Worm (Caenorhabditis elegans) whole organism, L3 larva: ENCODE measurements around the gene pdk-1.

Experiments used
- R02D3.7 ChIP-seq: fragments of 150-350 bp; optimal IDR thresholded peaks from 2 replicates; lab custom pipeline; 2014; ENCODE audit warnings: missing biosample characterization, missing genetic modification characterization
- ZK546.5 ChIP-seq: sonication (generic microtip); optimal IDR thresholded peaks from 2 replicates; lab custom pipeline; 2017; ENCODE audit warnings: missing biosample characterization, missing genetic modification characterization
- aly-2 ChIP-seq: fragments of 150-350 bp; optimal IDR thresholded peaks from 2 replicates; lab custom pipeline; 2014; ENCODE audit warnings: missing biosample characterization, missing genetic modification characterization
- ama-1 ChIP-seq: fragments of 150-350 bp; optimal IDR thresholded peaks from 2 replicates; lab custom pipeline; 2018
- ceh-16 ChIP-seq: sonication (generic microtip); optimal IDR thresholded peaks from 2 replicates; lab custom pipeline; 2017; ENCODE audit warnings: missing biosample characterization, missing genetic modification characterization
- ceh-28 ChIP-seq: fragments of 150-350 bp; optimal IDR thresholded peaks from 2 replicates; lab custom pipeline; 2014; ENCODE audit warnings: missing biosample characterization, missing genetic modification reagents, missing genetic modification characterization
- ceh-82 ChIP-seq: fragments of 150-350 bp; optimal IDR thresholded peaks from 2 replicates; lab custom pipeline; 2014; ENCODE audit warnings: missing biosample characterization, missing genetic modification characterization
- ceh-9 ChIP-seq: sonication (generic microtip); optimal IDR thresholded peaks from 2 replicates; lab custom pipeline; 2018; ENCODE audit warnings: missing biosample characterization, missing genetic modification characterization
- daf-12 ChIP-seq: fragments of 150-350 bp; optimal IDR thresholded peaks from 2 replicates; lab custom pipeline; 2014; ENCODE audit warnings: missing biosample characterization, missing genetic modification reagents, missing genetic modification characterization
- egl-27 ChIP-seq: sonication (generic microtip); optimal IDR thresholded peaks from 4 replicates; lab custom pipeline; 2017; ENCODE audit warnings: missing biosample characterization, missing genetic modification reagents, missing genetic modification characterization
- egl-5 ChIP-seq: fragments of 150-350 bp; optimal IDR thresholded peaks from 2 replicates; lab custom pipeline; 2017; ENCODE audit warnings: missing biosample characterization, missing genetic modification reagents, missing genetic modification characterization, inconsistent platforms
- elt-1 ChIP-seq: fragments of 150-350 bp; optimal IDR thresholded peaks from 2 replicates; lab custom pipeline; 2014; ENCODE audit warnings: missing biosample characterization, missing genetic modification characterization
- elt-2 ChIP-seq: sonication (generic microtip); optimal IDR thresholded peaks from 2 replicates; lab custom pipeline; 2016; ENCODE audit warnings: missing genetic modification reagents, mild to moderate bottlenecking, missing genetic modification characterization, missing compliant biosample characterization
- elt-3 ChIP-seq, 3 experiments: fragments of 150-350 bp in 1 of 3; sonication (generic microtip) in 2 of 3; optimal IDR thresholded peaks; 2 replicates in 2 of 3; 4 replicates in 1 of 3; lab custom pipeline; 2014 to 2017; ENCODE audit warnings: missing biosample characterization in 3 of 3, missing genetic modification characterization in 3 of 3
- eor-1 ChIP-seq, 2 experiments: fragments of 150-350 bp; optimal IDR thresholded peaks; 2 replicates each; lab custom pipeline; 2014 to 2018; ENCODE audit warnings: missing biosample characterization in 2 of 2, missing genetic modification characterization in 2 of 2
- fkh-10 ChIP-seq: sonication (generic microtip); optimal IDR thresholded peaks from 2 replicates; lab custom pipeline; 2017; ENCODE audit warnings: missing biosample characterization, missing genetic modification reagents, missing genetic modification characterization
- fkh-2 ChIP-seq: fragments of 150-350 bp; optimal IDR thresholded peaks from 2 replicates; lab custom pipeline; 2014; ENCODE audit warnings: missing biosample characterization, missing genetic modification reagents, missing genetic modification characterization
- fos-1 ChIP-seq: fragments of 150-350 bp; optimal IDR thresholded peaks from 2 replicates; lab custom pipeline; 2014; ENCODE audit warnings: missing biosample characterization, missing genetic modification characterization
- hmg-11 ChIP-seq: sonication (generic microtip); optimal IDR thresholded peaks from 2 replicates; lab custom pipeline; 2016; ENCODE audit warnings: missing genetic modification characterization, missing compliant biosample characterization
- jun-1 ChIP-seq: fragments of 150-350 bp; optimal IDR thresholded peaks from 2 replicates; lab custom pipeline; 2014; ENCODE audit warnings: missing biosample characterization, missing genetic modification reagents, missing genetic modification characterization
- lin-15B ChIP-seq: fragments of 150-350 bp; optimal IDR thresholded peaks from 2 replicates; lab custom pipeline; 2014; ENCODE audit warnings: missing biosample characterization, missing genetic modification characterization
- lin-39 ChIP-seq: fragments of 150-350 bp; optimal IDR thresholded peaks from 2 replicates; lab custom pipeline; 2018; ENCODE audit warnings: missing biosample characterization, missing genetic modification reagents, missing genetic modification characterization
- lsy-12 ChIP-seq: sonication (generic microtip); optimal IDR thresholded peaks from 2 replicates; lab custom pipeline; 2016; ENCODE audit warnings: mild to moderate bottlenecking, missing genetic modification characterization, missing compliant biosample characterization
- mdl-1 ChIP-seq: fragments of 150-350 bp; optimal IDR thresholded peaks from 2 replicates; lab custom pipeline; 2014; ENCODE audit warnings: missing biosample characterization, missing genetic modification characterization
- mml-1 ChIP-seq: fragments of 150-350 bp; sonication (generic microtip); optimal IDR thresholded peaks from 3 replicates; lab custom pipeline; 2014; ENCODE audit warnings: missing biosample characterization, missing genetic modification characterization
- nfya-1 ChIP-seq: sonication (generic microtip); optimal IDR thresholded peaks from 2 replicates; lab custom pipeline; 2017; ENCODE audit warnings: missing genetic modification characterization, mild to moderate bottlenecking, missing compliant biosample characterization, antibody characterized with exemption, moderate library complexity; ENCODE audit not compliant: insufficient read depth
- nhr-11 ChIP-seq: fragments of 150-350 bp; optimal IDR thresholded peaks from 2 replicates; lab custom pipeline; 2014; ENCODE audit warnings: missing biosample characterization, missing genetic modification characterization
- nhr-12 ChIP-seq: fragments of 150-350 bp; optimal IDR thresholded peaks from 2 replicates; lab custom pipeline; 2014; ENCODE audit warnings: missing biosample characterization, missing genetic modification characterization
- nhr-23 ChIP-seq: fragments of 150-350 bp; optimal IDR thresholded peaks from 2 replicates; lab custom pipeline; 2014; ENCODE audit warnings: missing biosample characterization, missing genetic modification reagents, missing genetic modification characterization
- nhr-237 ChIP-seq: fragments of 150-350 bp; optimal IDR thresholded peaks from 2 replicates; lab custom pipeline; 2014; ENCODE audit warnings: missing biosample characterization, missing genetic modification characterization
- nhr-25 ChIP-seq: sonication (generic microtip); optimal IDR thresholded peaks from 2 replicates; lab custom pipeline; 2017; ENCODE audit warnings: missing biosample characterization, missing genetic modification characterization
- nhr-28 ChIP-seq: fragments of 150-350 bp; optimal IDR thresholded peaks from 2 replicates; lab custom pipeline; 2014; ENCODE audit warnings: missing biosample characterization, missing genetic modification characterization
- nhr-43 ChIP-seq: sonication (generic microtip); optimal IDR thresholded peaks from 2 replicates; lab custom pipeline; 2016; ENCODE audit warnings: mild to moderate bottlenecking, missing genetic modification characterization, missing compliant biosample characterization; ENCODE audit not compliant: poor library complexity, severe bottlenecking
- nhr-67 ChIP-seq: fragments of 150-350 bp; optimal IDR thresholded peaks from 2 replicates; lab custom pipeline; 2014; ENCODE audit warnings: missing biosample characterization, missing genetic modification characterization
- nhr-76 ChIP-seq: fragments of 150-350 bp; sonication (generic microtip); optimal IDR thresholded peaks from 5 replicates; lab custom pipeline; 2014; ENCODE audit warnings: missing biosample characterization, missing genetic modification characterization
- nhr-77 ChIP-seq: fragments of 150-350 bp; optimal IDR thresholded peaks from 2 replicates; lab custom pipeline; 2014; ENCODE audit warnings: missing biosample characterization, missing genetic modification characterization
- pha-4 ChIP-seq: fragments of 150-350 bp; optimal IDR thresholded peaks from 2 replicates; lab custom pipeline; 2014; ENCODE audit warnings: missing biosample characterization, missing genetic modification reagents, missing genetic modification characterization
- pqm-1 ChIP-seq: fragments of 150-350 bp; optimal IDR thresholded peaks from 2 replicates; lab custom pipeline; 2017; ENCODE audit warnings: missing biosample characterization, missing genetic modification characterization, inconsistent platforms
- sea-2 ChIP-seq: fragments of 150-350 bp; sonication (generic microtip); optimal IDR thresholded peaks from 4 replicates; lab custom pipeline; 2014; ENCODE audit warnings: missing biosample characterization, missing genetic modification reagents, missing genetic modification characterization
- skn-1 ChIP-seq: fragments of 150-350 bp; optimal IDR thresholded peaks from 2 replicates; lab custom pipeline; 2014; ENCODE audit warnings: missing biosample characterization, missing genetic modification characterization
- snpc-4 ChIP-seq: fragments of 150-350 bp; optimal IDR thresholded peaks from 2 replicates; lab custom pipeline; 2014; ENCODE audit warnings: missing biosample characterization, missing genetic modification characterization
- tbx-2 ChIP-seq: sonication (generic microtip); optimal IDR thresholded peaks from 2 replicates; lab custom pipeline; 2016; ENCODE audit warnings: mild to moderate bottlenecking, missing genetic modification characterization, missing compliant biosample characterization
- unc-39 ChIP-seq: sonication (generic microtip); optimal IDR thresholded peaks from 4 replicates; lab custom pipeline; 2017; ENCODE audit warnings: missing biosample characterization, missing genetic modification characterization
- unc-62 ChIP-seq: fragments of 150-350 bp; sonication (generic microtip); optimal IDR thresholded peaks from 4 replicates; lab custom pipeline; 2014; ENCODE audit warnings: missing biosample characterization, missing genetic modification reagents, missing genetic modification characterization
- zag-1 ChIP-seq: fragments of 150-350 bp; optimal IDR thresholded peaks from 2 replicates; lab custom pipeline; 2014; ENCODE audit warnings: missing biosample characterization, missing genetic modification characterization
- ztf-11 ChIP-seq: fragments of 150-350 bp; optimal IDR thresholded peaks from 2 replicates; lab custom pipeline; 2014; ENCODE audit warnings: missing biosample characterization, missing genetic modification characterization
- ztf-4 ChIP-seq: fragments of 150-350 bp; optimal IDR thresholded peaks from 2 replicates; lab custom pipeline; 2014; ENCODE audit warnings: missing biosample characterization, missing genetic modification characterization

The pdk-1 gene

DNA sequence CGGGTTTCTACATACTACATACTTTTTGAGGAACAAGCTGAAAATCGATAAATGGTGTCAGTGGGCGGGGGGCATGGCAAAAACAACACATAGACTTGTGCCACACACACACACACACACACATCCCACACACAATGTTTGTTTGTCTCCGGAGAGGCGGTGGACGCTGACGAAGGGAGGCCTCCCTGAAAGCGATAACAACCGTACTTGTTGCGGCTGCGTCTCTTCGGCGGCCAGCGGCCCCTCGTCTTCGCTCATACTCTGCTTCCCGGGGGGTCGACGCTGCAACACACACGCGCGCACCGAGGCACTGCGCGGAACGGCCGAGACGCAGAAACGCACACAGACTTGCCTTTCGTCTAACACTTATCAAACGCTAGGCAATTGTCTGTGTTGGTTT is 1.4 kb upstream of the pdk-1 start (continued):
- TF ChIP-seq unc-39 (tag; lab: Kevin White, UChicago) (no peak), ZK546.5 (no peak), nhr-25 (tag; lab: Kevin White, UChicago) (no peak), ceh-82 (tag; lab: Kevin White, UChicago) (peak; percentile 1)

DNA sequence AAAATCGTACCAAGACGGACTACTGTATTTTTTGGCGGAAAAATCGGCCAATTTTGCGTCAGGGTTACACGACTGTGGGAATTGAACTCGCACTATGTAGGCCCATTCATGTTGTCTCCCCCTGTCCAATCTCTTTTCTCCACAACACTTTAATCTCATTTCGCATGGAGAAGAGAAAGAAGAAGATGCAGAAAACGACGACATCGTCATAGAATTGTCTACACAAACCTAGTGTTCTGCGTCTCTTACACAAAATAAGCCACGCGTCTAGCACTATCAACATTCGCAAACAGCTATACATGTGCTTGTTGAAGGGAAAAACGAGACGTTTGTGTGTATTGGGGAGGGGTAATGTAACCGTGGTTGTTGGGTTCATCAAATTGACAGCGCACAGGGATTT is 1.9 kb downstream of the pdk-1 start:
- TF ChIP-seq ceh-9 (tag; lab: Kevin White, UChicago) (peak; percentile 47), ama-1 (lab: Kevin White, UChicago) (no peak), lin-15B (tag; lab: Kevin White, UChicago) (peak; percentile 31), lin-39 (tag; lab: Kevin White, UChicago) (peak; percentile 83), eor-1 (tag; optimal IDR thresholded peaks at IDR 0.05; lab: Kevin White, UChicago) (no peak), unc-62 (GFP tag; lab: Kevin White, UChicago) (no peak), aly-2 (tag; lab: Kevin White, UChicago) (no peak), nhr-12 (no peak), fkh-2 (tag; lab: Kevin White, UChicago) (no peak), fkh-10 (GFP tag; lab: Kevin White, UChicago) (peak; percentile 80), zag-1 (tag; lab: Kevin White, UChicago) (no peak), daf-12 (no peak), ztf-4 (tag; lab: Kevin White, UChicago) (no peak), nhr-25 (tag; lab: Kevin White, UChicago) (peak; percentile 93), ceh-16 (tag; lab: Kevin White, UChicago) (no peak), nhr-23 (peak; percentile 83), pqm-1 (tag; lab: Kevin White, UChicago) (peak; percentile 20), ceh-28 (tag; lab: Kevin White, UChicago) (peak; percentile 88), nhr-237 (no peak), ZK546.5 (no peak), elt-2 (peak; percentile 33), nhr-43 (tag; lab: Kevin White, UChicago) (peak; percentile 92), egl-27 (tag; lab: Kevin White, UChicago) (peak; percentile 30), nfya-1 (peak; percentile 82), nhr-77 (tag; lab: Kevin White, UChicago) (peak; percentile 24), R02D3.7 (tag; lab: Kevin White, UChicago) (peak; percentile 61), fos-1 (tag; lab: Kevin White, UChicago) (peak; percentile 1), elt-1 (tag; lab: Kevin White, UChicago) (peak; percentile 63), elt-3 (tag; optimal IDR thresholded peaks at IDR 0.05; lab: Kevin White, UChicago) (peak in 1 of 3 experiments; percentile 82), pha-4 (tag; lab: Kevin White, UChicago) (peak; percentile 52), nhr-11 (tag; lab: Kevin White, UChicago) (peak; percentile 52), hmg-11 (tag; lab: Kevin White, UChicago) (peak; percentile 68), mdl-1 (tag; lab: Kevin White, UChicago) (peak; percentile 4), nhr-76 (tag; lab: Kevin White, UChicago) (no peak), ztf-11 (tag; lab: Kevin White, UChicago) (no peak), sea-2 (GFP tag; lab: Kevin White, UChicago) (no peak), egl-5 (tag; lab: Kevin White, UChicago) (peak; percentile 95), snpc-4 (tag; lab: Kevin White, UChicago) (peak; percentile 67), skn-1 (tag; lab: Kevin White, UChicago) (peak; percentile 78), nhr-67 (tag; lab: Kevin White, UChicago) (no peak), nhr-28 (no peak), ceh-82 (tag; lab: Kevin White, UChicago) (peak; percentile 84), mml-1 (no peak), tbx-2 (tag; lab: Kevin White, UChicago) (peak; percentile 86), lsy-12 (peak; percentile 56), unc-39 (tag; lab: Kevin White, UChicago) (no peak), jun-1 (tag; lab: Kevin White, UChicago) (peak; percentile 88)
